Worm (Caenorhabditis elegans): ENCODE results near the gene T13F3.6.
A peak's percentile ranks its signal among the peaks of the same experiment; 100 is the strongest.

T13F3.6 gene

ce11 chrV:16229896-16230295 lies 41.1 kb downstream of the T13F3.6 start, which contains the start of the genes F21H7.2 and F21H7.12:
Gene F21H7.2, minus strand, starts transcription at chrV:16229996.
Gene F21H7.12, plus strand, starts transcription at chrV:16230165.
- TF ChIP-seq nhr-12 (tag; optimal IDR thresholded peaks at IDR 0.05) (no peak), M03D4.4 (tag; optimal IDR thresholded peaks at IDR 0.05) (no peak), lin-13 (tag; optimal IDR thresholded peaks at IDR 0.05) (no peak)

ce11 chrV:16229439-16229838 lies 41.6 kb downstream of the T13F3.6 start:
- TF ChIP-seq zip-8 (tag; optimal IDR thresholded peaks at IDR 0.05), result peak; percentile 69
- no peak for TF ChIP-seq ceh-43 (GFP tag; optimal IDR thresholded peaks at IDR 0.05)

- TF ChIP-seq nhr-2 (tag; optimal IDR thresholded peaks at IDR 0.05) (no peak), nhr-237 (tag; optimal IDR thresholded peaks at IDR 0.05) (no peak), snpc-4 (tag; optimal IDR thresholded peaks at IDR 0.05) (no peak), ham-2 (GFP tag; optimal IDR thresholded peaks at IDR 0.05) (no peak), mls-2 (tag; optimal IDR thresholded peaks at IDR 0.05) (no peak), mep-1 (tag; optimal IDR thresholded peaks at IDR 0.05) (no peak), drap-1 (GFP tag; optimal IDR thresholded peaks at IDR 0.05) (no peak), sem-2 (GFP tag; optimal IDR thresholded peaks at IDR 0.05) (no peak), elt-3 (tag; optimal IDR thresholded peaks at IDR 0.05) (no peak), tbx-8 (GFP tag; optimal IDR thresholded peaks at IDR 0.05) (no peak), unc-39 (tag; optimal IDR thresholded peaks at IDR 0.05) (no peak), ztf-11 (tag; optimal IDR thresholded peaks at IDR 0.05) (no peak), zip-8 (tag; optimal IDR thresholded peaks at IDR 0.05) (no peak), elt-1 (tag; optimal IDR thresholded peaks at IDR 0.05; ENCODE audit: borderline replicate concordance, insufficient read depth) (no peak), sptf-1 (tag; optimal IDR thresholded peaks at IDR 0.05) (no peak), unc-62 (GFP tag; optimal IDR thresholded peaks at IDR 0.05) (no peak), nhr-76 (tag; optimal IDR thresholded peaks at IDR 0.05) (no peak)
These were observed 44.4 kb downstream of the T13F3.6 start, which contains the start of gene F11A5.13 for ce11 chrV:16226581-16226980. Gene F11A5.13, minus strand, starts transcription at chrV:16226681.

- TF ChIP-seq ceh-83 (GFP tag; optimal IDR thresholded peaks at IDR 0.05), result no peak
- TF ChIP-seq unc-39 (tag; optimal IDR thresholded peaks at IDR 0.05), result no peak
These were observed 45.4 kb downstream of the T13F3.6 start for ce11 chrV:16225524-16226116.

ce11 chrV:16224027-16224426 lies 47.0 kb downstream of the T13F3.6 start, which contains the start of gene stdh-2:
Gene stdh-2, plus strand, starts transcription at chrV:16224327.
- TF ChIP-seq flh-1 (GFP tag; optimal IDR thresholded peaks at IDR 0.05) (no peak), nhr-12 (tag; optimal IDR thresholded peaks at IDR 0.05) (no peak), cnd-1 (tag; optimal IDR thresholded peaks at IDR 0.05) (no peak), blmp-1 (tag; optimal IDR thresholded peaks at IDR 0.05) (no peak), mab-5 (tag; optimal IDR thresholded peaks at IDR 0.05) (no peak), sem-2 (GFP tag; optimal IDR thresholded peaks at IDR 0.05) (no peak), ztf-11 (tag; optimal IDR thresholded peaks at IDR 0.05) (no peak), ces-1 (GFP tag; optimal IDR thresholded peaks at IDR 0.05) (no peak), snpc-4 (tag; optimal IDR thresholded peaks at IDR 0.05) (no peak), M03D4.4 (tag; optimal IDR thresholded peaks at IDR 0.05) (no peak), nhr-237 (tag; optimal IDR thresholded peaks at IDR 0.05) (no peak), lin-32 (GFP tag; optimal IDR thresholded peaks at IDR 0.05) (no peak), lsy-2 (tag; optimal IDR thresholded peaks at IDR 0.05) (no peak), nhr-28 (tag; optimal IDR thresholded peaks at IDR 0.05) (no peak), lin-13 (tag; optimal IDR thresholded peaks at IDR 0.05) (no peak), pha-4 (tag; optimal IDR thresholded peaks at IDR 0.05) (no peak), tbx-8 (GFP tag; optimal IDR thresholded peaks at IDR 0.05) (no peak), ceh-83 (GFP tag; optimal IDR thresholded peaks at IDR 0.05) (no peak), mep-1 (tag; optimal IDR thresholded peaks at IDR 0.05) (no peak)
